Worm (Caenorhabditis elegans) whole organism, mixed stage, embryonic: ENCODE results near the gene pitr-2.

Source experiments
- blmp-1 ChIP-seq: fragments of 150-350 bp; optimal IDR thresholded peaks from 2 replicates; lab custom pipeline; 2014; ENCODE audit warnings: missing biosample characterization, missing genetic modification characterization
- flh-1 ChIP-seq: fragments of 200-800 bp; sonication (Bioruptor generic); optimal IDR thresholded peaks from 2 replicates; lab custom pipeline; 2018; ENCODE audit warnings: mild to moderate bottlenecking, missing genetic modification characterization, moderate library complexity, missing compliant biosample characterization
- lin-13 ChIP-seq: fragments of 150-350 bp; optimal IDR thresholded peaks from 2 replicates; lab custom pipeline; 2014; ENCODE audit warnings: missing biosample characterization, missing genetic modification characterization
- nhr-28 ChIP-seq: fragments of 150-350 bp; optimal IDR thresholded peaks from 2 replicates; lab custom pipeline; 2014; ENCODE audit warnings: missing biosample characterization, missing genetic modification characterization
- sptf-1 ChIP-seq: sonication (generic microtip); optimal IDR thresholded peaks from 2 replicates; lab custom pipeline; 2017; ENCODE audit warnings: mild to moderate bottlenecking, missing genetic modification characterization, moderate library complexity, missing compliant biosample characterization

DNA sequence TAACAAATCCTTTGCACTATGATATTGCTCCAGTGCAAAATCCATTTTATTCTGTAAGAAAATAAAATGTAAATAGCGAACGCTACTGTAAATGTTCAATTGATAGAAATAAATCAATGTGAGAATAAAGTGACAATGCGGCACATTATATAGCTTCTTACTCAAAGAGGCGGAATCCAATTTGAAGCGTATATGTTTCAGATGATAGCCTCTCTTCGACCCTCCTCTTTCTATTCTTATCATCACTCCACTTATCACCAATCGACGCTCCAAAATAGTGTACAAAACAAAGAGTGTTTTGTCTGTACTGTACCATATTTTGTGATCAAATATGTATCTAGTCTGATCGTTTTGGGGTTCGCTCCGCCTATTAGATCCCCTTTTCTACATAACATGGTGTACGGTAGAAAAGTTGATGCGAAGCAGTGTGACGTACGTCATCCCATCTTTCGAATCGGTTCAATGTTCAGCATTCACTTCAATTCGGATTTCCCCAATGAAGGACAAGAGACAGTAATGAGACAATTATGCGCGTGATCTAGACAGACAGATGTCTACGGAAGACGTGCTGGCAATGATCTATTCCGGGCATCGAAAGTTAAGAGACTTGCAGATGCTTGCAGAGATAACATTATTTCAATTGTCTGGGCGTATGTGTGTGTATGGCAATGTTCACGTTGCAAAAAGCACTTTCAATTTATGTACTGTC, 9.5 kb upstream of the pitr-2 start, which contains the start of gene spl-2:
- TF ChIP-seq nhr-28 (tag; lab: Kevin White, UChicago) (no peak), sptf-1 (tag; lab: Kevin White, UChicago) (no peak), flh-1 (no peak), lin-13 (tag; lab: Kevin White, UChicago) (no peak), blmp-1 (tag; lab: Kevin White, UChicago) (no peak)
